Worm (Caenorhabditis elegans): Measurements from ENCODE around the gene gtf-2H3.

ce11 chrIII:10085574-10085973, 34.4 kb downstream of the gtf-2H3 start:
- TF ChIP-seq elt-2 (tag; optimal IDR thresholded peaks at IDR 0.05) (no peak), pha-4 (tag; optimal IDR thresholded peaks at IDR 0.05) (no peak), dmd-4 (tag; optimal IDR thresholded peaks at IDR 0.05; ENCODE audit: borderline replicate concordance) (no peak), nhr-11 (tag; optimal IDR thresholded peaks at IDR 0.05) (no peak), nfya-1 (tag; optimal IDR thresholded peaks at IDR 0.05) (no peak), fkh-10 (GFP tag; optimal IDR thresholded peaks at IDR 0.05) (no peak), lin-11 (tag; optimal IDR thresholded peaks at IDR 0.05) (no peak), ahr-1 (tag; optimal IDR thresholded peaks at IDR 0.05) (no peak)

Measured in whole organism, late embryonic.